Worm (Caenorhabditis elegans): ENCODE results near the gene hlh-3.

hlh-3 gene

ce11 chrII:9056215-9056819 is 30.1 kb upstream of the hlh-3 start:
- TF ChIP-seq nfyb-1 (GFP tag; IDR thresholded peaks at IDR 0.05) = peak; percentile 71
- no peak for TF ChIP-seq bed-1 (GFP tag; IDR thresholded peaks at IDR 0.05)
- no peak for TF ChIP-seq Y67H2A.10 (GFP tag; conservative IDR thresholded peaks at IDR 0.05)
- TF ChIP-seq T26A5.8 (tag; optimal IDR thresholded peaks at IDR 0.05) = peak; percentile 46
- no peak for TF ChIP-seq pha-4 (tag; optimal IDR thresholded peaks at IDR 0.05)
- peak; percentile 49 for TF ChIP-seq F33H1.4 (GFP tag; IDR thresholded peaks at IDR 0.05)
- TF ChIP-seq xnd-1 (tag; optimal IDR thresholded peaks at IDR 0.05) = peak; percentile 37
- TF ChIP-seq B0336.3 (GFP tag; IDR thresholded peaks at IDR 0.05) = peak; percentile 95
- no peak for TF ChIP-seq nhr-120 (GFP tag; IDR thresholded peaks at IDR 0.05)
- TF ChIP-seq madf-6 (GFP tag; IDR thresholded peaks at IDR 0.05) = peak; percentile 82
- TF ChIP-seq ceh-27 (GFP tag; optimal IDR thresholded peaks at IDR 0.05) = no peak
- 0 out of 2 replicates have a peak, but pooled peaks have one; percentile 18 for TF ChIP-seq ceh-91 (GFP tag; IDR thresholded peaks at IDR 0.05)
- peak; percentile 87 for TF ChIP-seq ekl-4 (GFP tag; IDR thresholded peaks at IDR 0.05)
- TF ChIP-seq tlf-1 (GFP tag; optimal IDR thresholded peaks at IDR 0.05) = peak; percentile 80
- TF ChIP-seq madf-8 (GFP tag; conservative IDR thresholded peaks at IDR 0.05) = 0 out of 2 replicates have a peak, but pooled peaks have one; percentile 20
- TF ChIP-seq pbrm-1 (GFP tag; IDR thresholded peaks at IDR 0.05) = peak; percentile 80; the same call in 1 of the 2 replicates
- peak; percentile 77; the same call in 1 of the 2 replicates for TF ChIP-seq madf-3 (GFP tag; IDR thresholded peaks at IDR 0.05)
- TF ChIP-seq snpc-1.1 (tag; optimal IDR thresholded peaks at IDR 0.05; ENCODE audit: insufficient read depth) = no peak
- no peak for TF ChIP-seq ama-1 (optimal IDR thresholded peaks at IDR 0.05)
- TF ChIP-seq ama-1 (GFP tag; optimal IDR thresholded peaks at IDR 0.05) = peak in 1 of 2 experiments; percentile 93
- peak; percentile 43 for TF ChIP-seq mcd-1 (GFP tag; IDR thresholded peaks at IDR 0.05)
- no peak for TF ChIP-seq ztf-22 (GFP tag; optimal IDR thresholded peaks at IDR 0.05)
- peak; percentile 9; the same call in 1 of the 2 replicates for TF ChIP-seq nfya-2 (GFP tag; IDR thresholded peaks at IDR 0.05)
- peak; percentile 57 for TF ChIP-seq lsl-1 (GFP tag; optimal IDR thresholded peaks at IDR 0.05)
- TF ChIP-seq C17E4.6 (GFP tag; IDR thresholded peaks at IDR 0.05) = peak; percentile 72
- peak; percentile 20 for TF ChIP-seq mes-4 (tag; optimal IDR thresholded peaks at IDR 0.05)
- TF ChIP-seq unc-130 (GFP tag; optimal IDR thresholded peaks at IDR 0.05) = peak; percentile 17
- TF ChIP-seq Y95B8A.8 (GFP tag; IDR thresholded peaks at IDR 0.05) = peak; percentile 44; the same call in 1 of the 2 replicates
- TF ChIP-seq bed-2 (GFP tag; IDR thresholded peaks at IDR 0.05) = no peak
- no peak for TF ChIP-seq hmg-20 (GFP tag; IDR thresholded peaks at IDR 0.05)
- TF ChIP-seq cebp-1 (GFP tag; IDR thresholded peaks at IDR 0.05) = no peak
- TF ChIP-seq cebp-1 (tag; optimal IDR thresholded peaks at IDR 0.05) = peak; percentile 63
- peak; percentile 83 for TF ChIP-seq attf-6 (GFP tag; IDR thresholded peaks at IDR 0.05)
- TF ChIP-seq ceh-40 (GFP tag; IDR thresholded peaks at IDR 0.05) = 0 out of 2 replicates have a peak, but pooled peaks have one; percentile 27
- TF ChIP-seq ztf-18 (tag; optimal IDR thresholded peaks at IDR 0.05) = no peak
- TF ChIP-seq nhr-90 (tag; optimal IDR thresholded peaks at IDR 0.05) = peak; percentile 29
- TF ChIP-seq F39B2.1 (GFP tag; IDR thresholded peaks at IDR 0.05) = peak; percentile 79; the same call in 1 of the 2 replicates
- no peak for TF ChIP-seq hlh-26 (GFP tag; conservative IDR thresholded peaks at IDR 0.05)
- no peak for TF ChIP-seq ccch-3 (GFP tag; optimal IDR thresholded peaks at IDR 0.05)
- TF ChIP-seq somi-1 (GFP tag; optimal IDR thresholded peaks at IDR 0.05) = peak; percentile 32
- TF ChIP-seq dox-1 (GFP tag; IDR thresholded peaks at IDR 0.05) = peak; percentile 58
- peak; percentile 84 for TF ChIP-seq Y53G8AR.9 (GFP tag; conservative IDR thresholded peaks at IDR 0.05)
- TF ChIP-seq zfh-2 (GFP tag; conservative IDR thresholded peaks at IDR 0.05) = peak; percentile 42; the same call in 1 of the 2 replicates
- TF ChIP-seq hlh-12 (tag; optimal IDR thresholded peaks at IDR 0.05) = no peak
- TF ChIP-seq hsf-1 (GFP tag; IDR thresholded peaks at IDR 0.05) = peak; percentile 79
- peak; percentile 84 for TF ChIP-seq rcor-1 (GFP tag; IDR thresholded peaks at IDR 0.05)
- TF ChIP-seq cebp-2 (GFP tag; IDR thresholded peaks at IDR 0.05) = peak; percentile 82; the same call in 1 of the 2 replicates
- TF ChIP-seq F52B5.7 (tag; optimal IDR thresholded peaks at IDR 0.05) = peak; percentile 65
- no peak for TF ChIP-seq K12H6.12 (tag; optimal IDR thresholded peaks at IDR 0.05)
